Worm (Caenorhabditis elegans): ENCODE results near the gene F40F8.5.

The F40F8.5 gene

DNA sequence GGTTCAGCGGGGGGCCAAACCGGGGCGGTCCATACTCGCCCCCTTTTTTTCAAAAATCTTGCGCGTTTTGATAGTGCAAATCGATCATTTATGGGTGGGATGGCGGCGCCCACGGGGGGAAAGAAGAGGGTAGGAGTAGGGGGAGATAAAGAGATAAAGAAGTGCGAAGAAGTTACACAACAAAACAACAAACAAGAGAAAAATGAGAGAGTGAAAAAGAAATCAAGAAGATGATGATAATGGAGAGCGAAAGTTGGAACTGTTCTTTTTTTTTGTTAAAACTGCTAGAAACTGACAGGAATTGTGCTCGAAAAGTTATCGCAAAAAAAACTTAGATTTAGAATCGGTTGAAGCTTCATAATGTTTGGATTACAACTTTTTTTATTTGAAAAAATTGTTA, 27.7 kb upstream of the F40F8.5 start, which contains the start of gene ptr-13:
Gene ptr-13, minus strand, starts transcription at position 92 of the 400 bp plus-strand sequence.
- TF ChIP-seq hmbx-1 (tag; optimal IDR thresholded peaks at IDR 0.05) (no peak), ceh-36 (tag; optimal IDR thresholded peaks at IDR 0.05) (no peak), hnd-1 (tag; optimal IDR thresholded peaks at IDR 0.05) (no peak), aly-1 (tag; optimal IDR thresholded peaks at IDR 0.05) (no peak), ceh-13 (GFP tag; optimal IDR thresholded peaks at IDR 0.05) (no peak), tbx-11 (GFP tag; IDR thresholded peaks at IDR 0.05) (no peak), ets-7 (tag; optimal IDR thresholded peaks at IDR 0.05) (no peak), flt-1 (GFP tag; IDR thresholded peaks at IDR 0.05) (no peak), scrt-1 (GFP tag; IDR thresholded peaks at IDR 0.05) (no peak), tra-4 (tag; optimal IDR thresholded peaks at IDR 0.05) (no peak), F13C5.2 (tag; optimal IDR thresholded peaks at IDR 0.05) (no peak), tbx-37 (GFP tag; conservative IDR thresholded peaks at IDR 0.05) (no peak), B0310.2 (tag; optimal IDR thresholded peaks at IDR 0.05) (no peak), sea-1 (GFP tag; conservative IDR thresholded peaks at IDR 0.05) (no peak), pes-1 (GFP tag; IDR thresholded peaks at IDR 0.05) (no peak), ama-1 (optimal IDR thresholded peaks at IDR 0.05) (no peak), hmg-4 (GFP tag; optimal IDR thresholded peaks at IDR 0.05) (no peak)

DNA sequence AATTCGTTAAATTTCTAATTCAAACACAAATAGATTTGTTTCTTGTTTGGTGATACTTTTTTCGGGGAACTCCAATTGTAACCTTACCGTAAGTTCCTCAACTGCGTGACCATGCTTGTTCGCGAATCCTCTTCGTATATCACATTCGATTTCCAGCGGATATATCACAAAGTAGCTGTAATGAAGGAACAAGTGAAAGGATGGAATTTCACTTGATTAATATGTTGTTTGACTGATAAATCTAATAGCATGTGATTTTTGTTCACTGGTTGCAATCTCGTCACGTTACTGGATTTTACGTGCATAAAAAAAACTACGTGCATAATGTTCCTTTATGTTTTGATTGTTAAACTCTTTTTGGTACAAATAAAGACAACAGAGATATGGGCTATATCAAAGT, 26.9 kb upstream of the F40F8.5 start:
- TF ChIP-seq ceh-36 (tag; optimal IDR thresholded peaks at IDR 0.05) = no peak
- TF ChIP-seq ama-1 (optimal IDR thresholded peaks at IDR 0.05) = no peak
- no peak for TF ChIP-seq sea-1 (GFP tag; conservative IDR thresholded peaks at IDR 0.05)
- TF ChIP-seq hmbx-1 (tag; optimal IDR thresholded peaks at IDR 0.05) = no peak

DNA sequence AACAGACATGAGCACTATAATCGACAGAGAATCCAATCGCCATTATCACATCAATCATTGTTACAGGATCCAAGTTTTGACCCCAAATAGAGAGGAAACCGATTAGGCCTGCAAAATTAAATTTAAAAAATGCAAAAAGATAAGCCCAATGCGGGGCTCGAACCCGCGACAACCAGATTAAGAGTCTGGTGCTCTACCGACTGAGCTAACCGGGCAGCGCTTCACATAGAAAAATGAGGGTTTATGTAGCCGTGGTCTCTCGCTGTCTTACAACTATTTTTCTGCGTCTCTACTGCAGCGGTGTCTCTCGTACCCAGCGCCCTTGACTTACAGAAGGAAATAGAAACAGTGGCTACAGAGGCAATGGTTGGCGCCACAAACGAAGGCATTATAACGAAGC, 22.9 kb upstream of the F40F8.5 start:
- TF ChIP-seq ceh-13 (GFP tag; optimal IDR thresholded peaks at IDR 0.05) = peak; percentile 4
- TF ChIP-seq tra-4 (tag; optimal IDR thresholded peaks at IDR 0.05) = no peak
- TF ChIP-seq aly-1 (tag; optimal IDR thresholded peaks at IDR 0.05) = no peak
- TF ChIP-seq sea-1 (GFP tag; conservative IDR thresholded peaks at IDR 0.05) = peak; percentile 73; the same call in 1 of the 2 replicates
- no peak for TF ChIP-seq ama-1 (optimal IDR thresholded peaks at IDR 0.05)
- no peak for TF ChIP-seq hmbx-1 (tag; optimal IDR thresholded peaks at IDR 0.05)
- TF ChIP-seq scrt-1 (GFP tag; IDR thresholded peaks at IDR 0.05) = peak; percentile 70
- TF ChIP-seq ets-7 (tag; optimal IDR thresholded peaks at IDR 0.05) = no peak
- peak; percentile 62; the same call in 1 of the 2 replicates for TF ChIP-seq flt-1 (GFP tag; IDR thresholded peaks at IDR 0.05)
- TF ChIP-seq tbx-11 (GFP tag; IDR thresholded peaks at IDR 0.05) = 0 out of 2 replicates have a peak, but pooled peaks have one; percentile 44
- peak; percentile 78 for TF ChIP-seq pes-1 (GFP tag; IDR thresholded peaks at IDR 0.05)
- peak; percentile 34 for TF ChIP-seq hnd-1 (tag; optimal IDR thresholded peaks at IDR 0.05)
- TF ChIP-seq tbx-37 (GFP tag; conservative IDR thresholded peaks at IDR 0.05) = peak; percentile 63
- no peak for TF ChIP-seq hmg-4 (GFP tag; optimal IDR thresholded peaks at IDR 0.05)
- TF ChIP-seq ceh-36 (tag; optimal IDR thresholded peaks at IDR 0.05) = peak; percentile 73
- no peak for TF ChIP-seq B0310.2 (tag; optimal IDR thresholded peaks at IDR 0.05)
- no peak for TF ChIP-seq F13C5.2 (tag; optimal IDR thresholded peaks at IDR 0.05)

DNA sequence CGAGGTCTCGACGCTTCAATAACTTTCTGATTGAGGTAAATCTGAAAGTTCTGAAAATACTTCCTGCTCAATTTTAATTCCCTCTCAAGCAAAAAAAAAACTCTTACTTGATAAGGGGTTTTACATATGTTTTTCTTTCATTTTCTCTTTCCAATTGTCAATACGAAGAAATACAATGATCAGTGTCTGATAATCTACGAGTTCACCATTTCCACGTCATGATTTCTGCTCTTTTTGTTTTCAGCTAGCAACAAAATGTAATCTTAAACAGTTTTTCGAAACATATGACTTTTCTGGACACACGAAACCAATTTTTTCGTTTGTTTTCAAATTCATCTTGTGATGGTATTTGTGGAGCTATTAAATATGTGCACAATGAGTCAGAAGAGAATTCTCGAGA, 21.4 kb upstream of the F40F8.5 start:
- TF ChIP-seq ets-7 (tag; optimal IDR thresholded peaks at IDR 0.05) = no peak
- TF ChIP-seq scrt-1 (GFP tag; IDR thresholded peaks at IDR 0.05) = no peak

DNA sequence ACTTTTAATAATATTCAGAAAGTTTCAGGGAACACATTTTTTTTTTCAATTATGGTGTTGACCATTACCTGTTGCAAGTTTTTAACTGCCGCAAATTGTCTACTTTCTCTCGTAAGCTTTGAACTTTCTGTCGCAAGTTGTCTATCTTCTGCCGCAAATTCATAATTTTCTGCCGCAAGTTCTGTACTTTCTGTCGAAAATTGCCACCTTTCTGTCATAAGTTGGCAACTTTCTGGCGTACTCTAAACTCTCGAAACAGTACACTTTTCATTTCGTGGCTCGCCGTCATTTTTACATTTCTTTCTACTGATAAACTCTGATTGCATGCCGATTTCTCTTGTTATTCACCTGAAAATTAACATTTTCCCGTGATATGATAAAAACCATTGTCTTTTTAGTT, 20.7 kb upstream of the F40F8.5 start:
- no peak for TF ChIP-seq B0310.2 (tag; optimal IDR thresholded peaks at IDR 0.05)
- TF ChIP-seq hmg-4 (GFP tag; optimal IDR thresholded peaks at IDR 0.05) = no peak
- no peak for TF ChIP-seq tbx-11 (GFP tag; IDR thresholded peaks at IDR 0.05)
- no peak for TF ChIP-seq scrt-1 (GFP tag; IDR thresholded peaks at IDR 0.05)
- TF ChIP-seq hnd-1 (tag; optimal IDR thresholded peaks at IDR 0.05) = no peak
- no peak for TF ChIP-seq tbx-37 (GFP tag; conservative IDR thresholded peaks at IDR 0.05)
- TF ChIP-seq aly-1 (tag; optimal IDR thresholded peaks at IDR 0.05) = no peak
- no peak for TF ChIP-seq tra-4 (tag; optimal IDR thresholded peaks at IDR 0.05)

DNA sequence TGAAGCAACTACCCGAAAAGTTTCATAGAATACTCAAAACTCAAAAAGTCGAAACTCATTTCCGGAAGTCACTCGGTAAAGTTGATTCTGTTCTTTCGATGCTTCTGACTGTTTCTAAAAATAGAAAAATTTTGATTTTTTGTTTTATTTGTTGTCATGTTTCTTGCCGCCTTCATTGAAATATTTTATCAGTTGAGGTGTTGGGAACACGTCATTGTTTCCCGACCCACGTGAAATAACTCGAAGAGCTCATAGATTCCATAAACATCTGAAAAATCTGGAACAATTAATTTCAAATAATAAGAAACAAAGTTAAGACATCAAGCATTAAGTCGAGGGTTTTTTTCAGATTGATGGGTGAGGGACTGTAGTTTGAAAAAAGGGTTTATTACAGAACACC, 20.2 kb upstream of the F40F8.5 start:
- no peak for TF ChIP-seq ama-1 (optimal IDR thresholded peaks at IDR 0.05)
- TF ChIP-seq ets-7 (tag; optimal IDR thresholded peaks at IDR 0.05) = no peak
- no peak for TF ChIP-seq F13C5.2 (tag; optimal IDR thresholded peaks at IDR 0.05)
- TF ChIP-seq tra-4 (tag; optimal IDR thresholded peaks at IDR 0.05) = no peak
- TF ChIP-seq scrt-1 (GFP tag; IDR thresholded peaks at IDR 0.05) = no peak
- no peak for TF ChIP-seq hmbx-1 (tag; optimal IDR thresholded peaks at IDR 0.05)
- no peak for TF ChIP-seq B0310.2 (tag; optimal IDR thresholded peaks at IDR 0.05)
- no peak for TF ChIP-seq hmg-4 (GFP tag; optimal IDR thresholded peaks at IDR 0.05)
- no peak for TF ChIP-seq aly-1 (tag; optimal IDR thresholded peaks at IDR 0.05)
- TF ChIP-seq ceh-13 (GFP tag; optimal IDR thresholded peaks at IDR 0.05) = no peak

DNA sequence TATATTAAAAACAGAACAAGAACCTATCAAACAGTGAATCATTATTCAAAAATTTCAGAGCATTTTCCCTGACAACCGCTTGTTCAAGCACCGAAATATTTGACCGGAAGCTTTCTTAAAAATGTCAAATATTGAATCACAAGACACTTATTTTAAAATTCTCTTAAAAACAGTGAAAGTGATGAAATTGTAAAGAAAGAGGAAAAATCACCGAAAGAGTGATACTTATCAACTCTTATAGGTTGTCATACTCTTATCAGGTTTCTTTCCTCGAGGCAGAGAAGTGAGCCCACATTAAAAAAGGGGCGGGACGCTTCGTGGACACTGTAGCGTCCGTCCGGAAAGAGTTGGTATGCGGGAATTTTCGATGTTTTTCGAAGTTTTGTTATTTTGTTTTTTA, 19.1 kb upstream of the F40F8.5 start:
- TF ChIP-seq aly-1 (tag; optimal IDR thresholded peaks at IDR 0.05) (no peak), hmg-4 (GFP tag; optimal IDR thresholded peaks at IDR 0.05) (no peak)

- TF ChIP-seq F13C5.2 (tag; optimal IDR thresholded peaks at IDR 0.05) (no peak), ceh-13 (GFP tag; optimal IDR thresholded peaks at IDR 0.05) (no peak), tra-4 (tag; optimal IDR thresholded peaks at IDR 0.05) (no peak), aly-1 (tag; optimal IDR thresholded peaks at IDR 0.05) (no peak), hmbx-1 (tag; optimal IDR thresholded peaks at IDR 0.05) (no peak), hmg-4 (GFP tag; optimal IDR thresholded peaks at IDR 0.05) (no peak), B0310.2 (tag; optimal IDR thresholded peaks at IDR 0.05) (no peak), tbx-11 (GFP tag; IDR thresholded peaks at IDR 0.05) (no peak), pes-1 (GFP tag; IDR thresholded peaks at IDR 0.05) (no peak), hnd-1 (tag; optimal IDR thresholded peaks at IDR 0.05) (no peak)
Measured at ce11 chrII:11153080-11153479, 18.4 kb upstream of the F40F8.5 start.

ce11 chrII:11152495-11152894, 17.8 kb upstream of the F40F8.5 start, which contains the start of gene pqm-1:
Gene pqm-1 (minus strand): TSS chrII:11152595.
- TF ChIP-seq F13C5.2 (tag; optimal IDR thresholded peaks at IDR 0.05) = no peak
- TF ChIP-seq ama-1 (optimal IDR thresholded peaks at IDR 0.05) = no peak
- TF ChIP-seq tra-4 (tag; optimal IDR thresholded peaks at IDR 0.05) = no peak
- no peak for TF ChIP-seq ceh-36 (tag; optimal IDR thresholded peaks at IDR 0.05)
- no peak for TF ChIP-seq hnd-1 (tag; optimal IDR thresholded peaks at IDR 0.05)
- no peak for TF ChIP-seq tbx-37 (GFP tag; conservative IDR thresholded peaks at IDR 0.05)
- TF ChIP-seq scrt-1 (GFP tag; IDR thresholded peaks at IDR 0.05) = no peak
- no peak for TF ChIP-seq hmg-4 (GFP tag; optimal IDR thresholded peaks at IDR 0.05)
- TF ChIP-seq sea-1 (GFP tag; conservative IDR thresholded peaks at IDR 0.05) = no peak
- no peak for TF ChIP-seq tbx-11 (GFP tag; IDR thresholded peaks at IDR 0.05)
- TF ChIP-seq ets-7 (tag; optimal IDR thresholded peaks at IDR 0.05) = no peak
- no peak for TF ChIP-seq ceh-13 (GFP tag; optimal IDR thresholded peaks at IDR 0.05)
- TF ChIP-seq flt-1 (GFP tag; IDR thresholded peaks at IDR 0.05) = no peak
- TF ChIP-seq pes-1 (GFP tag; IDR thresholded peaks at IDR 0.05) = no peak
- no peak for TF ChIP-seq aly-1 (tag; optimal IDR thresholded peaks at IDR 0.05)
- no peak for TF ChIP-seq hmbx-1 (tag; optimal IDR thresholded peaks at IDR 0.05)
- no peak for TF ChIP-seq B0310.2 (tag; optimal IDR thresholded peaks at IDR 0.05)
